Worm (Caenorhabditis elegans) whole organism, midembryonic: ENCODE results near the gene tag-191.

Experiments
- T22C8.4 ChIP-seq: fragments of 200-800 bp; sonication (Bioruptor generic); IDR thresholded peaks from 2 replicates; pipeline ENCODE4 v1.3.6; 2022; ENCODE audit warnings: missing genetic modification characterization, missing compliant biosample characterization
- cog-1 ChIP-seq: sonication (generic microtip); optimal IDR thresholded peaks from 2 replicates; lab custom pipeline; 2016; ENCODE audit warnings: missing genetic modification characterization, missing compliant biosample characterization
- flt-1 ChIP-seq: fragments of 200-800 bp; sonication (Bioruptor generic); IDR thresholded peaks from 2 replicates; pipeline ENCODE4 v1.3.6; 2022; ENCODE audit warnings: missing genetic modification characterization, missing compliant biosample characterization
- klf-2 ChIP-seq: fragments of 200-800 bp; sonication (Bioruptor generic); conservative IDR thresholded peaks from 2 replicates; pipeline ENCODE4 v1.3.6; 2022; ENCODE audit warnings: missing genetic modification reagents, missing genetic modification characterization, missing compliant biosample characterization
- med-1 ChIP-seq: sonication (generic microtip); optimal IDR thresholded peaks from 2 replicates; lab custom pipeline; 2017; ENCODE audit warnings: missing genetic modification characterization, mild to moderate bottlenecking, missing compliant biosample characterization, antibody characterized with exemption, missing genetic modification reagents; ENCODE audit not compliant: insufficient read depth
- ref-1 ChIP-seq: fragments of 200-800 bp; sonication (Bioruptor generic); conservative IDR thresholded peaks from 2 replicates; pipeline ENCODE4 v1.3.6; 2022; ENCODE audit warnings: missing genetic modification reagents, missing genetic modification characterization, missing compliant biosample characterization
- tab-1 ChIP-seq: fragments of 200-800 bp; sonication (Bioruptor generic); IDR thresholded peaks from 2 replicates; pipeline ENCODE4 v1.3.6; 2022; ENCODE audit warnings: missing genetic modification characterization, missing compliant biosample characterization
- ztf-23 ChIP-seq: fragments of 200-800 bp; sonication (Bioruptor generic); IDR thresholded peaks from 2 replicates; pipeline ENCODE4 v1.3.6; 2022; ENCODE audit warnings: missing genetic modification reagents, missing genetic modification characterization, missing compliant biosample characterization

DNA sequence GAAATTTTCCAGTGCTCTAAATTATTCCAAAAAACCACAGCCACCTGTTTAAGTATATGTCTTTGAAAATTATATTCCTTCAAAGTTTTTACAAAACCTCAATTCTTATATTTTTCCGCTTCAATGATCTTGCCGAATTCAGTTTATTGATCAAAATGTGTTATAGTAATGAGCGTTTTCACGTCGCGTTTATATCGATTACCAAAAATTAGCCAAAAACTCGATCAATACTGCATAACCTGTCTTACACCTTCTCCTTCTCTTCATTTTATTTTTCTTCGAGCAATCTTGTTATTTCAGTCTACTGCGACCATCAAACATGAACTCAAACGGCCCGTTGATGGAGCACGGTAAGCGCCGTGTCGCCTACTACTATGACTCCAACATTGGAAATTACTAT is 11.1 kb downstream of the tag-191 start, which contains the start of gene hda-1:
- TF ChIP-seq ztf-23 (GFP tag; lab: Robert Waterston, UW) (no peak), flt-1 (GFP tag; lab: Robert Waterston, UW) (no peak), med-1 (GFP tag; lab: Kevin White, UChicago) (no peak), cog-1 (tag; lab: Kevin White, UChicago) (no peak), T22C8.4 (GFP tag; lab: Robert Waterston, UW) (no peak), ref-1 (GFP tag; lab: Robert Waterston, UW) (no peak), klf-2 (GFP tag; lab: Robert Waterston, UW) (no peak), tab-1 (GFP tag; lab: Robert Waterston, UW) (no peak)
